Worm (Caenorhabditis elegans) whole organism, midembryonic: ENCODE results near the gene ZK1307.9.

Experiments
- klf-2 ChIP-seq: fragments of 200-800 bp; sonication (Bioruptor generic); conservative IDR thresholded peaks from 2 replicates; pipeline ENCODE4 v1.3.6; 2022; ENCODE audit warnings: missing genetic modification reagents, missing genetic modification characterization, missing compliant biosample characterization
- ztf-23 ChIP-seq: fragments of 200-800 bp; sonication (Bioruptor generic); IDR thresholded peaks from 2 replicates; pipeline ENCODE4 v1.3.6; 2022; ENCODE audit warnings: missing genetic modification reagents, missing genetic modification characterization, missing compliant biosample characterization

- TF ChIP-seq ztf-23 (GFP tag; lab: Robert Waterston, UW) (no peak), klf-2 (GFP tag; lab: Robert Waterston, UW) (no peak)
These were observed 2.4 kb downstream of the ZK1307.9 start, which contains the start of gene ZK1307.4 for ce11 chrII:9651700-9652099.
